Fruit fly (Drosophila melanogaster) whole organism, embryonic: ENCODE measurements around the gene Cyp6v1.

Source experiments
- Bdp1 ChIP-seq: fragments of 200-800 bp; sonication (Bioruptor generic); optimal IDR thresholded peaks from 3 replicates; lab custom pipeline; 2016; ENCODE audit warnings: missing biosample characterization, missing genetic modification characterization
- CG1024 ChIP-seq: fragments of 200-800 bp; sonication (Bioruptor generic); IDR thresholded peaks from 2 replicates; pipeline ENCODE4 v1.3.6; 2022; ENCODE audit warnings: missing biosample characterization, missing genetic modification characterization
- CG12071 ChIP-seq: fragments of 200-800 bp; sonication (Bioruptor generic); optimal IDR thresholded peaks from 3 replicates; lab custom pipeline; 2018; ENCODE audit warnings: missing biosample characterization, mild to moderate bottlenecking, missing genetic modification characterization
- CG15696 ChIP-seq: fragments of 200-800 bp; sonication (Bioruptor generic); optimal IDR thresholded peaks from 2 replicates; lab custom pipeline; 2019; ENCODE audit warnings: missing biosample characterization, mild to moderate bottlenecking, missing genetic modification characterization, moderate library complexity
- CG17385 ChIP-seq: fragments of 200-800 bp; sonication (Bioruptor generic); optimal IDR thresholded peaks from 3 replicates; lab custom pipeline; 2018; ENCODE audit warnings: missing biosample characterization, mild to moderate bottlenecking, missing genetic modification characterization
- CG17802 ChIP-seq: fragments of 200-800 bp; sonication (Bioruptor generic); optimal IDR thresholded peaks from 2 replicates; lab custom pipeline; 2018; ENCODE audit warnings: missing biosample characterization, mild to moderate bottlenecking, missing genetic modification characterization, moderate library complexity
- CG18262 ChIP-seq: fragments of 200-800 bp; optimal IDR thresholded peaks from 3 replicates; lab custom pipeline; 2019; ENCODE audit warnings: missing biosample characterization, mild to moderate bottlenecking, missing genetic modification characterization, moderate library complexity
- CG2120 ChIP-seq: fragments of 200-800 bp; sonication (Bioruptor generic); optimal IDR thresholded peaks from 3 replicates; lab custom pipeline; 2016; ENCODE audit warnings: missing biosample characterization, missing genetic modification characterization
- CG32772 ChIP-seq: fragments of 200-800 bp; sonication (Bioruptor generic); IDR thresholded peaks from 2 replicates; pipeline ENCODE4 v1.3.6; 2022; ENCODE audit warnings: missing biosample characterization, missing genetic modification characterization
- CG4424 ChIP-seq: fragments of 200-800 bp; sonication (Bioruptor generic); optimal IDR thresholded peaks from 3 replicates; lab custom pipeline; 2016; ENCODE audit warnings: missing biosample characterization, missing genetic modification characterization
- CG4854 ChIP-seq: fragments of 200-800 bp; sonication (Bioruptor generic); optimal IDR thresholded peaks from 2 replicates; lab custom pipeline; 2016; ENCODE audit warnings: missing biosample characterization, missing genetic modification characterization, inconsistent platforms
- CG8290 ChIP-seq, 3 experiments: fragments of 200-800 bp; sonication (Bioruptor generic); optimal IDR thresholded peaks; 2 replicates each; lab custom pipeline; 2016 to 2019; ENCODE audit warnings: missing biosample characterization in 3 of 3, missing genetic modification characterization in 3 of 3, mild to moderate bottlenecking in 2 of 3, moderate library complexity in 1 of 3
- CG9797 ChIP-seq: fragments of 200-800 bp; sonication (Bioruptor generic); optimal IDR thresholded peaks from 3 replicates; lab custom pipeline; 2018; ENCODE audit warnings: missing biosample characterization, mild to moderate bottlenecking, missing genetic modification characterization
- CTCF ChIP-seq: fragments of 200-800 bp; sonication (Bioruptor generic); optimal IDR thresholded peaks from 2 replicates; lab custom pipeline; 2017; ENCODE audit warnings: missing biosample characterization, mild to moderate bottlenecking, missing genetic modification characterization, moderate library complexity
- Dp ChIP-seq: fragments of 200-800 bp; sonication (Bioruptor generic); optimal IDR thresholded peaks from 2 replicates; lab custom pipeline; 2018; ENCODE audit warnings: missing biosample characterization, mild to moderate bottlenecking, missing genetic modification characterization, moderate library complexity
- E2f2 ChIP-seq: fragments of 200-800 bp; sonication (Bioruptor generic); IDR thresholded peaks from 2 replicates; pipeline ENCODE4 v1.3.6; 2022; ENCODE audit warnings: missing biosample characterization, missing genetic modification characterization
- Ets65A ChIP-seq: fragments of 200-800 bp; sonication (Bioruptor generic); peaks from one replicate; lab custom pipeline; 2016; ENCODE audit warnings: missing biosample characterization, missing genetic modification characterization
- Fer1 ChIP-seq: fragments of 200-800 bp; sonication (Bioruptor generic); optimal IDR thresholded peaks from 2 replicates; lab custom pipeline; 2017; ENCODE audit warnings: missing biosample characterization, mild to moderate bottlenecking, missing genetic modification characterization
- GATAe ChIP-seq: fragments of 200-800 bp; sonication (Bioruptor generic); conservative IDR thresholded peaks from 2 replicates; pipeline ENCODE4 v1.3.6; 2022; ENCODE audit warnings: missing biosample characterization, missing genetic modification characterization
- Gsc ChIP-seq: fragments of 200-800 bp; sonication (Bioruptor generic); IDR thresholded peaks from 2 replicates; pipeline ENCODE4 v1.3.6; 2022; ENCODE audit warnings: missing biosample characterization, missing genetic modification characterization
- H15 ChIP-seq: fragments of 200-800 bp; sonication (Bioruptor generic); IDR thresholded peaks from 3 replicates; pipeline ENCODE4 v1.3.6; 2022; ENCODE audit warnings: missing biosample characterization, missing genetic modification characterization
- Hey ChIP-seq: fragments of 200-800 bp; sonication (Bioruptor generic); optimal IDR thresholded peaks from 3 replicates; lab custom pipeline; 2018; ENCODE audit warnings: missing biosample characterization, mild to moderate bottlenecking, missing genetic modification characterization
- Lpt ChIP-seq: fragments of >200 bp; optimal IDR thresholded peaks from 2 replicates; lab custom pipeline; 2018; ENCODE audit warnings: missing biosample characterization, missing genetic modification characterization
- Mad ChIP-seq: fragments of 200-800 bp; sonication (Bioruptor generic); optimal IDR thresholded peaks from 2 replicates; lab custom pipeline; 2016; ENCODE audit warnings: missing biosample characterization, missing genetic modification characterization
- Sox100B ChIP-seq: fragments of 200-800 bp; sonication (Bioruptor generic); optimal IDR thresholded peaks from 3 replicates; lab custom pipeline; 2018; ENCODE audit warnings: missing biosample characterization, mild to moderate bottlenecking, missing genetic modification characterization
- Taf1 ChIP-seq: fragments of 200-800 bp; sonication (Bioruptor generic); IDR thresholded peaks from 2 replicates; pipeline ENCODE4 v1.3.6; 2022; ENCODE audit warnings: missing biosample characterization, missing genetic modification characterization
- Tbp ChIP-seq: fragments of >200 bp; optimal IDR thresholded peaks from 2 replicates; lab custom pipeline; 2018; ENCODE audit warnings: missing biosample characterization, missing genetic modification characterization
- YL-1 ChIP-seq: fragments of 200-800 bp; sonication (Bioruptor generic); optimal IDR thresholded peaks from 3 replicates; lab custom pipeline; 2017; ENCODE audit warnings: missing biosample characterization, mild to moderate bottlenecking, missing genetic modification characterization
- amos ChIP-seq: fragments of 200-800 bp; sonication (Bioruptor generic); IDR thresholded peaks from 2 replicates; pipeline ENCODE4 v1.3.6; 2022; ENCODE audit warnings: missing biosample characterization, missing genetic modification characterization; ENCODE audit not compliant: partially characterized antibody
- ash1 ChIP-seq: fragments of 200-800 bp; sonication (Bioruptor generic); optimal IDR thresholded peaks from 2 replicates; lab custom pipeline; 2018; ENCODE audit warnings: missing biosample characterization, mild to moderate bottlenecking, missing genetic modification characterization
- chm ChIP-seq: fragments of 200-800 bp; sonication (Bioruptor generic); IDR thresholded peaks from 2 replicates; pipeline ENCODE4 v1.3.6; 2022; ENCODE audit warnings: missing biosample characterization, missing genetic modification characterization
- chn ChIP-seq: fragments of 200-800 bp; sonication (Bioruptor generic); optimal IDR thresholded peaks from 2 replicates; lab custom pipeline; 2016; ENCODE audit warnings: missing biosample characterization, missing genetic modification characterization
- crp ChIP-seq, 2 experiments: fragments of 200-800 bp; sonication (Bioruptor generic); optimal IDR thresholded peaks; 2 replicates in 1 of 2; 3 replicates in 1 of 2; lab custom pipeline; 2017; ENCODE audit warnings: missing biosample characterization in 2 of 2, missing genetic modification characterization in 2 of 2, mild to moderate bottlenecking in 1 of 2, moderate library complexity in 1 of 2
- danr ChIP-seq: fragments of 200-800 bp; sonication (Bioruptor generic); IDR thresholded peaks from 2 replicates; pipeline ENCODE4 v1.3.6; 2022; ENCODE audit warnings: missing biosample characterization, missing genetic modification characterization
- ftz-f1 ChIP-seq: fragments of 200-800 bp; sonication (Bioruptor generic); optimal IDR thresholded peaks from 2 replicates; lab custom pipeline; 2016; ENCODE audit warnings: missing biosample characterization, missing genetic modification characterization
- gem ChIP-seq: fragments of 200-800 bp; sonication (Bioruptor generic); optimal IDR thresholded peaks from 2 replicates; lab custom pipeline; 2019; ENCODE audit warnings: missing biosample characterization, mild to moderate bottlenecking, missing genetic modification characterization, moderate library complexity
- gt ChIP-seq: fragments of 200-800 bp; sonication (Bioruptor generic); IDR thresholded peaks from 2 replicates; pipeline ENCODE4 v1.3.6; 2022; ENCODE audit warnings: missing biosample characterization, missing genetic modification characterization
- her ChIP-seq: fragments of 200-800 bp; sonication (Bioruptor generic); optimal IDR thresholded peaks from 2 replicates; lab custom pipeline; 2016; ENCODE audit warnings: missing biosample characterization, missing genetic modification characterization
- insv ChIP-seq, 2 experiments: fragments of 200-800 bp; sonication (Bioruptor generic); optimal IDR thresholded peaks; 3 replicates each; lab custom pipeline; 2016 to 2018; ENCODE audit warnings: missing biosample characterization in 2 of 2, missing genetic modification characterization in 2 of 2
- lola ChIP-seq, 3 experiments: fragments of >200 bp in 2 of 3; fragments of 200-800 bp in 1 of 3; sonication (Bioruptor generic) in 1 of 3; optimal IDR thresholded peaks; 2 replicates each; lab custom pipeline; 2017 to 2019; ENCODE audit warnings: missing biosample characterization in 3 of 3, missing genetic modification characterization in 3 of 3, mild to moderate bottlenecking in 1 of 3, moderate library complexity in 1 of 3
- phol ChIP-seq: fragments of 200-800 bp; sonication (Bioruptor generic); optimal IDR thresholded peaks from 3 replicates; lab custom pipeline; 2018; ENCODE audit warnings: missing biosample characterization, mild to moderate bottlenecking, missing genetic modification characterization, moderate library complexity
- pum ChIP-seq: fragments of 200-800 bp; sonication (Bioruptor generic); optimal IDR thresholded peaks from 2 replicates; lab custom pipeline; 2016; ENCODE audit warnings: missing biosample characterization, missing genetic modification characterization
- pzg ChIP-seq: fragments of 200-800 bp; sonication (Bioruptor generic); optimal IDR thresholded peaks from 3 replicates; lab custom pipeline; 2018; ENCODE audit warnings: missing biosample characterization, mild to moderate bottlenecking, missing genetic modification characterization, moderate library complexity
- run ChIP-seq: fragments of 200-800 bp; sonication (Bioruptor generic); optimal IDR thresholded peaks from 3 replicates; lab custom pipeline; 2018; ENCODE audit warnings: missing biosample characterization, mild to moderate bottlenecking, missing genetic modification characterization
- scrt ChIP-seq: fragments of 200-800 bp; sonication (Bioruptor generic); optimal IDR thresholded peaks from 2 replicates; lab custom pipeline; 2018; ENCODE audit warnings: missing biosample characterization, mild to moderate bottlenecking, missing genetic modification characterization, moderate library complexity
- sens ChIP-seq: fragments of 200-800 bp; sonication (Bioruptor generic); peaks from one replicate; lab custom pipeline; 2016; ENCODE audit warnings: missing biosample characterization, missing genetic modification characterization
- stwl ChIP-seq: fragments of 200-800 bp; sonication (Bioruptor generic); optimal IDR thresholded peaks from 3 replicates; lab custom pipeline; 2018; ENCODE audit warnings: missing biosample characterization, mild to moderate bottlenecking, missing genetic modification characterization, moderate library complexity
- vfl ChIP-seq: fragments of 200-800 bp; sonication (Bioruptor generic); optimal IDR thresholded peaks from 2 replicates; lab custom pipeline; 2016; ENCODE audit warnings: missing biosample characterization, missing genetic modification characterization
- vvl ChIP-seq: fragments of 200-800 bp; sonication (Bioruptor generic); IDR thresholded peaks from 2 replicates; pipeline ENCODE4 v1.3.6; 2022; ENCODE audit warnings: missing biosample characterization, missing genetic modification characterization
- yki ChIP-seq: fragments of >200 bp; optimal IDR thresholded peaks from 3 replicates; lab custom pipeline; 2018
- zfh2 ChIP-seq: fragments of 200-800 bp; sonication (Bioruptor generic); optimal IDR thresholded peaks from 2 replicates; lab custom pipeline; 2016; ENCODE audit warnings: missing biosample characterization, missing genetic modification characterization

Cyp6v1 gene

dm6 chrX:20632115-20632514 lies 24.8 kb upstream of the Cyp6v1 start (continued):
- TF ChIP-seq CG15696 (tag; lab: Kevin White, UChicago) (peak; percentile 36), ash1 (GFP tag; lab: Kevin White, UChicago) (no peak), Lpt (GFP tag; lab: Kevin White, UChicago) (no peak), CG8290 (GFP tag; optimal IDR thresholded peaks at IDR 0.05; lab: Kevin White, UChicago) (peak; percentile 13), CG8290 (tag; optimal IDR thresholded peaks at IDR 0.05; lab: Kevin White, UChicago) (no peak), chn (GFP tag; lab: Kevin White, UChicago) (no peak), Bdp1 (GFP tag; lab: Kevin White, UChicago) (no peak), vvl (GFP tag; lab: Robert Waterston, UW) (no peak), GATAe (GFP tag; lab: Robert Waterston, UW) (no peak), insv (GFP tag; optimal IDR thresholded peaks at IDR 0.05; lab: Kevin White, UChicago) (peak in 1 of 2 experiments; percentile 95), lola (GFP tag; optimal IDR thresholded peaks at IDR 0.05; lab: Kevin White, UChicago) (no peak), zfh2 (no peak), CG1024 (GFP tag; lab: Robert Waterston, UW) (no peak), pzg (GFP tag; lab: Kevin White, UChicago) (no peak), CG2120 (GFP tag; lab: Kevin White, UChicago) (no peak), scrt (GFP tag; lab: Kevin White, UChicago) (no peak), CG4424 (GFP tag; lab: Kevin White, UChicago) (no peak), YL-1 (GFP tag; lab: Kevin White, UChicago) (no peak), gem (tag; lab: Kevin White, UChicago) (peak; percentile 23), danr (no peak), Sox100B (no peak), chm (no peak), crp (GFP tag; optimal IDR thresholded peaks at IDR 0.05; lab: Kevin White, UChicago) (no peak), Tbp (GFP tag; lab: Kevin White, UChicago) (no peak), Fer1 (GFP tag; lab: Kevin White, UChicago) (no peak)

- TF ChIP-seq CG18262: no peak
- TF ChIP-seq CG4854: no peak
- TF ChIP-seq CTCF: peak; percentile 89
- TF ChIP-seq Mad (GFP tag; lab: Kevin White, UChicago): no peak
- TF ChIP-seq E2f2 (GFP tag; lab: Robert Waterston, UW): peak; percentile 44; the same call in 1 of the 2 replicates
- TF ChIP-seq Dp (GFP tag; lab: Kevin White, UChicago): peak; percentile 23
- no peak for TF ChIP-seq gt (GFP tag; lab: Robert Waterston, UW)
These were observed 20.2 kb upstream of the Cyp6v1 start for dm6 chrX:20636724-20637123.

- TF ChIP-seq Ets65A (GFP tag; lab: Kevin White, UChicago) (no peak), Hey (tag; lab: Kevin White, UChicago) (no peak), stwl (peak; percentile 93), her (no peak), sens (GFP tag; lab: Kevin White, UChicago) (no peak), CG17802 (peak; percentile 51)
These were observed 18.9 kb upstream of the Cyp6v1 start for dm6 chrX:20638054-20638453.

dm6 chrX:20643385-20643784 lies 13.5 kb upstream of the Cyp6v1 start:
- TF ChIP-seq Gsc (GFP tag; lab: Robert Waterston, UW) (no peak), CG17385 (GFP tag; lab: Kevin White, UChicago) (no peak), amos (GFP tag; lab: Robert Waterston, UW) (no peak), CG9797 (GFP tag; lab: Kevin White, UChicago) (no peak), Taf1 (GFP tag; lab: Robert Waterston, UW) (no peak), yki (lab: Kevin White, UChicago) (no peak), pum (GFP tag; lab: Kevin White, UChicago) (no peak), run (tag; lab: Kevin White, UChicago) (peak; percentile 56), phol (peak; percentile 8), H15 (GFP tag; lab: Robert Waterston, UW) (no peak), ftz-f1 (GFP tag; lab: Kevin White, UChicago) (no peak), CG32772 (GFP tag; lab: Robert Waterston, UW) (peak; percentile 31; the same call in 1 of the 2 replicates), CG12071 (no peak), vfl (GFP tag; lab: Kevin White, UChicago) (no peak)
